Worm (Caenorhabditis elegans): ENCODE data around the gene daz-1.

Gene daz-1

ce11 chrII:5418317-5418716 is 37.8 kb upstream of the daz-1 start:
- TF ChIP-seq hmg-11 (tag; optimal IDR thresholded peaks at IDR 0.05) (no peak), nhr-28 (tag; optimal IDR thresholded peaks at IDR 0.05) (no peak), nhr-12 (tag; optimal IDR thresholded peaks at IDR 0.05) (no peak), ztf-4 (tag; optimal IDR thresholded peaks at IDR 0.05) (no peak), nfya-1 (tag; optimal IDR thresholded peaks at IDR 0.05; ENCODE audit: insufficient read depth) (no peak), egl-27 (tag; optimal IDR thresholded peaks at IDR 0.05) (no peak), pha-4 (tag; optimal IDR thresholded peaks at IDR 0.05) (no peak), snpc-4 (tag; optimal IDR thresholded peaks at IDR 0.05) (no peak), nhr-76 (tag; optimal IDR thresholded peaks at IDR 0.05) (no peak), nhr-43 (tag; optimal IDR thresholded peaks at IDR 0.05; ENCODE audit: poor library complexity, severe bottlenecking) (no peak), unc-39 (tag; optimal IDR thresholded peaks at IDR 0.05) (no peak), lin-39 (tag; optimal IDR thresholded peaks at IDR 0.05) (no peak), ceh-16 (tag; optimal IDR thresholded peaks at IDR 0.05) (no peak), jun-1 (tag; optimal IDR thresholded peaks at IDR 0.05) (no peak), lin-15B (tag; optimal IDR thresholded peaks at IDR 0.05) (no peak)

ce11 chrII:5418929-5419328 is 37.2 kb upstream of the daz-1 start, which contains the start of gene EEED8.15:
TSS of gene EEED8.15 (plus strand) at chrII:5419229.
- TF ChIP-seq ceh-16 (tag; optimal IDR thresholded peaks at IDR 0.05), result no peak
- no peak for TF ChIP-seq fkh-2 (tag; optimal IDR thresholded peaks at IDR 0.05)
- no peak for TF ChIP-seq ama-1 (optimal IDR thresholded peaks at IDR 0.05)
- no peak for TF ChIP-seq ZK546.5 (tag; optimal IDR thresholded peaks at IDR 0.05)
- no peak for TF ChIP-seq nhr-11 (tag; optimal IDR thresholded peaks at IDR 0.05)
- TF ChIP-seq ceh-9 (tag; optimal IDR thresholded peaks at IDR 0.05), result no peak
- TF ChIP-seq nhr-25 (tag; optimal IDR thresholded peaks at IDR 0.05), result no peak
- TF ChIP-seq nhr-67 (tag; optimal IDR thresholded peaks at IDR 0.05), result no peak
- no peak for TF ChIP-seq unc-62 (GFP tag; optimal IDR thresholded peaks at IDR 0.05)
- TF ChIP-seq egl-5 (tag; optimal IDR thresholded peaks at IDR 0.05), result no peak
- TF ChIP-seq fos-1 (tag; optimal IDR thresholded peaks at IDR 0.05), result no peak
- no peak for TF ChIP-seq elt-3 (tag; optimal IDR thresholded peaks at IDR 0.05)
- TF ChIP-seq aly-2 (tag; optimal IDR thresholded peaks at IDR 0.05), result no peak
- TF ChIP-seq sea-2 (GFP tag; optimal IDR thresholded peaks at IDR 0.05), result no peak
- no peak for TF ChIP-seq zag-1 (tag; optimal IDR thresholded peaks at IDR 0.05)
- no peak for TF ChIP-seq nhr-76 (tag; optimal IDR thresholded peaks at IDR 0.05)

DNA sequence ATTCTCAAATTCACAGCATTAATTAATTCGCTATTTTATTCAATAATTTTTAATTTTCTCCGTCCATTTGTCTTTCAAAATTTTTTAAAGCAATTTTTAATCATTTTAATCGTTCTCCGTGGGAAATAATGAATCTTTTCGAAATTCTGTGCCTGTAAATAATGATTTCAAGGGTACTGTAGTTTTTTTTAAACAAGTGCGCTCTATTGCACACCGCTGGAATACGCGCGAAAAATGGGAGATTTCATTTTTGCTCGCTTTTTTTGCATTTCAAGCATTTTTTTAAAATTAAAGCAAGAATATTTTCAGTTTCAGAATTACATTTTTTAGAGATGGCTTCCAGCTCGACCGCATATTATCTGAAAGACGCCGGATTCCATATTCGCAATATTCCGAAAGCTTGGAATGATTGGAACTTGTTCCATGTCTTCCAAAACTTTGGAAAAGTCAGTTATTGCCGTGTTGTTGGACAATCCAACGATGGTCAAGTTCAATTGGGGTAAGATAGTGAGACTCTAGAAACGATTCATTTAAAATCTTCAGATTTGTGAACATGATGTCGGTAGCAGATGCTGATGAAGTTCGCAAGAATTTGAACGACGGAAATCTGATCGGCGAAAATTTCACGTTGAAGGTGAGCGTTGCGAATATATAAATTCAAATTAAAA is 35.0 kb upstream of the daz-1 start, which contains the start of gene tofu-6:
Gene tofu-6 (plus strand): TSS at position 302 of the 668 bp plus-strand sequence.
- TF ChIP-seq nhr-28 (tag; optimal IDR thresholded peaks at IDR 0.05) (no peak), pha-4 (tag; optimal IDR thresholded peaks at IDR 0.05) (peak; percentile 71), nfya-1 (tag; optimal IDR thresholded peaks at IDR 0.05; ENCODE audit: insufficient read depth) (peak; percentile 45), nhr-25 (tag; optimal IDR thresholded peaks at IDR 0.05) (peak; percentile 13), ceh-16 (tag; optimal IDR thresholded peaks at IDR 0.05) (no peak)

ce11 chrII:5423832-5424231 is 32.3 kb upstream of the daz-1 start, which contains the start of gene F07F6.7:
TSS of gene F07F6.7 (minus strand) at chrII:5423858.
- TF ChIP-seq fkh-10 (GFP tag; optimal IDR thresholded peaks at IDR 0.05) (no peak), elt-2 (tag; optimal IDR thresholded peaks at IDR 0.05) (peak; percentile 6)

ce11 chrII:5425633-5426032 is 30.5 kb upstream of the daz-1 start, which contains the start of gene F07F6.8:
TSS of gene F07F6.8 (minus strand) at chrII:5425733.
- no peak for TF ChIP-seq ztf-4 (tag; optimal IDR thresholded peaks at IDR 0.05)
- no peak for TF ChIP-seq nhr-23 (tag; optimal IDR thresholded peaks at IDR 0.05)
- no peak for TF ChIP-seq nhr-43 (tag; optimal IDR thresholded peaks at IDR 0.05; ENCODE audit: poor library complexity, severe bottlenecking)
- TF ChIP-seq unc-39 (tag; optimal IDR thresholded peaks at IDR 0.05), result no peak
- TF ChIP-seq ztf-11 (tag; optimal IDR thresholded peaks at IDR 0.05), result no peak
- TF ChIP-seq egl-27 (tag; optimal IDR thresholded peaks at IDR 0.05), result no peak
- TF ChIP-seq ama-1 (optimal IDR thresholded peaks at IDR 0.05), result no peak
- no peak for TF ChIP-seq lin-39 (tag; optimal IDR thresholded peaks at IDR 0.05)
- TF ChIP-seq elt-1 (tag; optimal IDR thresholded peaks at IDR 0.05), result no peak
- TF ChIP-seq fos-1 (tag; optimal IDR thresholded peaks at IDR 0.05), result no peak
- TF ChIP-seq lsy-12 (tag; optimal IDR thresholded peaks at IDR 0.05), result no peak
- TF ChIP-seq ceh-9 (tag; optimal IDR thresholded peaks at IDR 0.05), result no peak
- no peak for TF ChIP-seq tbx-2 (tag; optimal IDR thresholded peaks at IDR 0.05)
- no peak for TF ChIP-seq egl-5 (tag; optimal IDR thresholded peaks at IDR 0.05)
- TF ChIP-seq mdl-1 (tag; optimal IDR thresholded peaks at IDR 0.05), result no peak
- no peak for TF ChIP-seq aly-2 (tag; optimal IDR thresholded peaks at IDR 0.05)
- TF ChIP-seq ceh-82 (tag; optimal IDR thresholded peaks at IDR 0.05), result no peak
- no peak for TF ChIP-seq nhr-77 (tag; optimal IDR thresholded peaks at IDR 0.05)
